Worm (Caenorhabditis elegans): Measurements from ENCODE around the gene F09F9.1.

DNA sequence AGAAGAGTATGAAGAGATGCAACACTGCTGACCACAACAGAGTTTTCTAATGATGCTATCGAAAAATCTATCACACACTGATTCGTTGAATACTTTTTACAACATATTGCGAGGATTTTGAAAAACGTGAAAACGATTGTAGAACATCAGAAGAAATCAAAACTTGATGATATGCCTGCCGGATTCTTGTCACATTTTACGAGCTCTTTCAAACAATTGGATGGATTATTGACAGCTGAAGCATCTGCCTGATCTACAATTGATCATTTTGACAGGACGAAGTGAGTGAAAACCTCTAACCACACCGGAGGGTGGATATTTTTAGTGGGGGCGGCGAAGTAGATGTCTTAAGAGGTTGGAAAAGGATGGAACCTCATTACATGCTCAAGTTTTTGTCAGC, 42.6 kb upstream of the F09F9.1 start:
- TF ChIP-seq him-1 (tag; optimal IDR thresholded peaks at IDR 0.05), result no peak
- no peak for TF ChIP-seq W03F9.2 (tag; optimal IDR thresholded peaks at IDR 0.05)
